Fruit fly (Drosophila melanogaster): ENCODE results near the gene CG7083.
A peak's percentile ranks its signal among the peaks of the same experiment; 100 is the strongest.

The CG7083 gene

DNA sequence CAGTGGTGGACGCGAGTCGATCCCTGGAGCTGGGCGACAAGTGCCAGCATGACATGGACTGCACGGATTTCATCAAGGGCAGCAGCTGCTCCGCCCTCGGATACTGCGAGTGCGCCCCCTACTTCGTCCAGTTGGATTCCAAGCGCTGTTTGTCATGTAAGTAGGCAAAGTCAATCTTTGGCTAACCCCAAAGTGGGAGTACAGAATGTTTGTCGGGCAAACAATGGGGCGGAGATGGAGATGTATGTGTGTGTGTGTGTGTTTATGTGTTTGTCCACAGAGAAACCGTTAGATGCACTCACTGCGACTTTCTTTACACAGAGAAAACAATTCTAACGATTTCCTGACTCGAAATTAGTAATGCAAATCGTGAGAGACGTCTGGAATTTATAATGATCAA lies 38.6 kb downstream of the CG7083 start (continued):
- TF ChIP-seq hbn (GFP tag; IDR thresholded peaks at IDR 0.05; ENCODE audit: partially characterized antibody) (no peak), Dip2 (GFP tag; IDR thresholded peaks at IDR 0.05) (no peak), ssp (GFP tag; IDR thresholded peaks at IDR 0.05) (no peak), CG10209 (GFP tag; optimal IDR thresholded peaks at IDR 0.05) (no peak), dmrt11E (tag; optimal IDR thresholded peaks at IDR 0.05) (peak; percentile 38), Hr51 (GFP tag; optimal IDR thresholded peaks at IDR 0.05) (no peak), row (GFP tag; IDR thresholded peaks at IDR 0.05) (no peak), HLH54F (GFP tag; optimal IDR thresholded peaks at IDR 0.05) (no peak), sens (GFP tag) (peak; percentile 73), CG8089 (GFP tag; optimal IDR thresholded peaks at IDR 0.05) (no peak), dan (GFP tag; IDR thresholded peaks at IDR 0.05) (no peak), Hsf (GFP tag; optimal IDR thresholded peaks at IDR 0.05) (no peak), gcm (GFP tag; optimal IDR thresholded peaks at IDR 0.05) (no peak), CG18764 (GFP tag; optimal IDR thresholded peaks at IDR 0.05) (no peak), gro (GFP tag; optimal IDR thresholded peaks at IDR 0.05) (no peak), BtbVII (GFP tag; optimal IDR thresholded peaks at IDR 0.05) (no peak), CG2199 (GFP tag; IDR thresholded peaks at IDR 0.05) (no peak), Nf-YA (GFP tag; IDR thresholded peaks at IDR 0.05) (no peak), Tbp (GFP tag; optimal IDR thresholded peaks at IDR 0.05) (no peak), Xrp1 (GFP tag; IDR thresholded peaks at IDR 0.05) (no peak), dimm (GFP tag; IDR thresholded peaks at IDR 0.05) (no peak), jumu (GFP tag; optimal IDR thresholded peaks at IDR 0.05) (no peak), Optix (GFP tag; IDR thresholded peaks at IDR 0.05) (no peak), dpn (GFP tag; optimal IDR thresholded peaks at IDR 0.05) (no peak), Hmr (GFP tag; optimal IDR thresholded peaks at IDR 0.05) (no peak), CG4854 (GFP tag; optimal IDR thresholded peaks at IDR 0.05) (no peak), wor (GFP tag; IDR thresholded peaks at IDR 0.05) (no peak), CG9797 (GFP tag; optimal IDR thresholded peaks at IDR 0.05) (no peak), nau (GFP tag; optimal IDR thresholded peaks at IDR 0.05) (no peak), ERR (GFP tag; optimal IDR thresholded peaks at IDR 0.05) (no peak), CHES-1-like (GFP tag; optimal IDR thresholded peaks at IDR 0.05) (no peak), CG31224 (GFP tag; IDR thresholded peaks at IDR 0.05) (no peak), CG11398 (GFP tag; optimal IDR thresholded peaks at IDR 0.05) (no peak), ranshi (GFP tag; IDR thresholded peaks at IDR 0.05) (no peak), slbo (GFP tag; IDR thresholded peaks at IDR 0.05) (peak; percentile 27; the same call in 1 of the 2 replicates), ro (GFP tag; IDR thresholded peaks at IDR 0.05) (no peak), Sox102F (GFP tag; optimal IDR thresholded peaks at IDR 0.05) (no peak), D19A (tag; optimal IDR thresholded peaks at IDR 0.05) (no peak), ewg (GFP tag; optimal IDR thresholded peaks at IDR 0.05) (no peak), CG7963 (GFP tag; IDR thresholded peaks at IDR 0.05; ENCODE audit: partially characterized antibody) (no peak), CG10543 (GFP tag; optimal IDR thresholded peaks at IDR 0.05) (no peak), gsb-n (tag; optimal IDR thresholded peaks at IDR 0.05) (peak; percentile 59), sqz (GFP tag; optimal IDR thresholded peaks at IDR 0.05) (no peak), CG8765 (GFP tag; IDR thresholded peaks at IDR 0.05) (no peak), Pdp1 (GFP tag; optimal IDR thresholded peaks at IDR 0.05) (no peak), tgo (GFP tag; IDR thresholded peaks at IDR 0.05) (no peak), chm (GFP tag; IDR thresholded peaks at IDR 0.05) (peak; percentile 27; the same call in 1 of the 2 replicates), pan (optimal IDR thresholded peaks at IDR 0.05) (no peak), pan (GFP tag; optimal IDR thresholded peaks at IDR 0.05 in 1 of 2, IDR thresholded peaks at IDR 0.05 in 1 of 2) (no peak), CG12219 (GFP tag; optimal IDR thresholded peaks at IDR 0.05) (no peak), kay (GFP tag; optimal IDR thresholded peaks at IDR 0.05) (no peak), crp (GFP tag; optimal IDR thresholded peaks at IDR 0.05) (no peak), Fer1 (GFP tag; optimal IDR thresholded peaks at IDR 0.05) (no peak)

Data from whole organism, embryonic.